Fruit fly (Drosophila melanogaster): Measurements from ENCODE around the gene His4r.

Gene His4r

dm6 chr3R:14659354-14659804, 33.8 kb downstream of the His4r start, which contains the start of gene Hexim (continued):
- TF ChIP-seq Kr (GFP tag; optimal IDR thresholded peaks at IDR 0.05) (no peak), Spps (tag; optimal IDR thresholded peaks at IDR 0.05) (no peak), CG7786 (GFP tag; optimal IDR thresholded peaks at IDR 0.05) (no peak), Atf6 (GFP tag; IDR thresholded peaks at IDR 0.05) (no peak), CG1832 (GFP tag; optimal IDR thresholded peaks at IDR 0.05) (no peak), CG7963 (GFP tag; IDR thresholded peaks at IDR 0.05; ENCODE audit: partially characterized antibody) (no peak), CG11504 (tag; optimal IDR thresholded peaks at IDR 0.05) (no peak), sens-2 (GFP tag; IDR thresholded peaks at IDR 0.05) (no peak), PHDP (tag; optimal IDR thresholded peaks at IDR 0.05) (no peak), CG2199 (GFP tag; IDR thresholded peaks at IDR 0.05) (no peak), E2f1 (GFP tag; IDR thresholded peaks at IDR 0.05) (no peak), Chrac-16 (GFP tag; optimal IDR thresholded peaks at IDR 0.05) (no peak), CG2120 (GFP tag; optimal IDR thresholded peaks at IDR 0.05) (no peak), Lim3 (GFP tag; IDR thresholded peaks at IDR 0.05) (no peak), pan (optimal IDR thresholded peaks at IDR 0.05) (no peak), pan (GFP tag; optimal IDR thresholded peaks at IDR 0.05 in 1 of 2, IDR thresholded peaks at IDR 0.05 in 1 of 2) (no peak), CG10654 (GFP tag; optimal IDR thresholded peaks at IDR 0.05) (no peak), Dad (GFP tag; optimal IDR thresholded peaks at IDR 0.05) (no peak), Atf3 (GFP tag; optimal IDR thresholded peaks at IDR 0.05) (no peak), CG10209 (GFP tag; optimal IDR thresholded peaks at IDR 0.05) (no peak), CG8359 (GFP tag; optimal IDR thresholded peaks at IDR 0.05; ENCODE audit: borderline replicate concordance) (no peak), Nf-YB (GFP tag; optimal IDR thresholded peaks at IDR 0.05) (peak; percentile 32), CG6813 (GFP tag; optimal IDR thresholded peaks at IDR 0.05) (no peak), CG8388 (GFP tag; optimal IDR thresholded peaks at IDR 0.05) (no peak), CG33557 (GFP tag; optimal IDR thresholded peaks at IDR 0.05) (peak; percentile 16), vvl (GFP tag; IDR thresholded peaks at IDR 0.05) (peak; percentile 49; the same call in 1 of the 2 replicates), CG3163 (GFP tag; optimal IDR thresholded peaks at IDR 0.05) (no peak), Sox102F (GFP tag; optimal IDR thresholded peaks at IDR 0.05) (no peak), CG3995 (GFP tag; optimal IDR thresholded peaks at IDR 0.05) (no peak), CG16815 (GFP tag; optimal IDR thresholded peaks at IDR 0.05) (no peak), ci (GFP tag; IDR thresholded peaks at IDR 0.05) (no peak), CG6272 (GFP tag; IDR thresholded peaks at IDR 0.05) (no peak), Dfd (GFP tag; optimal IDR thresholded peaks at IDR 0.05) (no peak), lmd (GFP tag; IDR thresholded peaks at IDR 0.05) (no peak), CG13424 (tag; optimal IDR thresholded peaks at IDR 0.05) (no peak), Neu2 (GFP tag; optimal IDR thresholded peaks at IDR 0.05; ENCODE audit: borderline replicate concordance) (no peak), sug (tag; optimal IDR thresholded peaks at IDR 0.05) (no peak), zfh2 (GFP tag; optimal IDR thresholded peaks at IDR 0.05) (no peak), CG10366 (GFP tag; IDR thresholded peaks at IDR 0.05) (no peak), stc (GFP tag; IDR thresholded peaks at IDR 0.05) (no peak), YL-1 (GFP tag; optimal IDR thresholded peaks at IDR 0.05) (peak; percentile 77), trh (GFP tag; optimal IDR thresholded peaks at IDR 0.05) (no peak), Dbx (GFP tag; IDR thresholded peaks at IDR 0.05) (no peak), H15 (GFP tag; IDR thresholded peaks at IDR 0.05) (no peak), zf30C (GFP tag; optimal IDR thresholded peaks at IDR 0.05) (no peak), Bteb2 (GFP tag; optimal IDR thresholded peaks at IDR 0.05) (no peak), crol (GFP tag; IDR thresholded peaks at IDR 0.05) (no peak), nerfin-2 (GFP tag; IDR thresholded peaks at IDR 0.05; ENCODE audit: partially characterized antibody) (no peak), CG4854 (GFP tag; optimal IDR thresholded peaks at IDR 0.05) (no peak), Side (GFP tag; optimal IDR thresholded peaks at IDR 0.05) (no peak), NK7.1 (GFP tag; optimal IDR thresholded peaks at IDR 0.05) (no peak), CG9876 (GFP tag; optimal IDR thresholded peaks at IDR 0.05) (no peak), Dip3 (GFP tag; optimal IDR thresholded peaks at IDR 0.05) (no peak)
